Worm (Caenorhabditis elegans): ENCODE results near the gene daf-22.

The daf-22 gene

DNA sequence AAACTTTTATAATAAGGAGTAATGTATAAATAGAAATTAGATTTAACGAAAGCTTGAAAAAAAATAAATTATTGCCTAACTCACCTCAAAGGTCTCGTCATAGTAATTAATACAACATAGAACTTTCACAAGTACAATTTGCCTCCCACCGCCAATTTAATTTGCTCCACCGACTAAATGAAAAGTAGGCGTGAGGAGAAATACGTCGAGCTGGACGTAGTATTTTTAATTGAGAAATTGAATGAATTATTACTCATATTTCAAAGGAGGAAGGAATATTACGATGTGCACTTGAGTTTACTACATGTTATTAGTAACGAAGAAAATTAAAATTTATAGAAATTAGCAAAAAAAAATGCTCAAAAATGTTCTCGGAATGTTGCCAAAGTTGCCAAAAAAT, 12.9 kb upstream of the daf-22 start, which contains the start of gene Y57A10C.9:
Y57A10C.9 (minus strand) TSS at position 101 of the 400 bp plus-strand sequence.
- no peak for TF ChIP-seq tra-4 (tag; optimal IDR thresholded peaks at IDR 0.05)
- TF ChIP-seq ama-1 (optimal IDR thresholded peaks at IDR 0.05) = no peak
- TF ChIP-seq hmg-4 (GFP tag; optimal IDR thresholded peaks at IDR 0.05) = no peak
- TF ChIP-seq tbx-37 (GFP tag; conservative IDR thresholded peaks at IDR 0.05) = no peak
- TF ChIP-seq hmbx-1 (tag; optimal IDR thresholded peaks at IDR 0.05) = no peak
- no peak for TF ChIP-seq pes-1 (GFP tag; IDR thresholded peaks at IDR 0.05)
- TF ChIP-seq scrt-1 (GFP tag; IDR thresholded peaks at IDR 0.05) = no peak
- no peak for TF ChIP-seq ceh-13 (GFP tag; optimal IDR thresholded peaks at IDR 0.05)
- no peak for TF ChIP-seq aly-1 (tag; optimal IDR thresholded peaks at IDR 0.05)
- no peak for TF ChIP-seq ceh-36 (tag; optimal IDR thresholded peaks at IDR 0.05)
- no peak for TF ChIP-seq B0310.2 (tag; optimal IDR thresholded peaks at IDR 0.05)
- TF ChIP-seq tbx-11 (GFP tag; IDR thresholded peaks at IDR 0.05) = no peak
- no peak for TF ChIP-seq flt-1 (GFP tag; IDR thresholded peaks at IDR 0.05)
- TF ChIP-seq sea-1 (GFP tag; conservative IDR thresholded peaks at IDR 0.05) = no peak
- no peak for TF ChIP-seq hnd-1 (tag; optimal IDR thresholded peaks at IDR 0.05)

DNA sequence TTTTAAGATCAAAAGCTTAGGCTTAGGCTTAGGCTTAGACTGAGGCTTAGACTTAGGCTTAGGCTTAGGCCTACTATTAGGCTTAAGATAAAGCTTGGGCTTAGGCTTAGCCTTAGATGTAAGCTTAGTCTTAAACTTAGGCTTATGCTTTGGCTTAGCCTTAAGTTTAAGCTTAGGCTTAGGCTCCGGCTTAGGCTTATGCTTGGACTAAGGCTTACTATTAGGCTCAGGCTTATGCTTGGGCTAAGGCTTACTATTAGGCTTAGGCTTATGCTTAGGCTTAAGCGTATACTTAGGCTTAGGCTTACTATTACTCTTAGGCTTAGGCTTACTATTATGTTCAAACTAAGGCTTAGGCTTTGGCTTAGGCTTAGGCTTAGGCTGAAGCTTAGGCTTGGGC, 11.2 kb upstream of the daf-22 start:
- TF ChIP-seq hmbx-1 (tag; optimal IDR thresholded peaks at IDR 0.05) (no peak), ceh-36 (tag; optimal IDR thresholded peaks at IDR 0.05) (peak; percentile 82)

DNA sequence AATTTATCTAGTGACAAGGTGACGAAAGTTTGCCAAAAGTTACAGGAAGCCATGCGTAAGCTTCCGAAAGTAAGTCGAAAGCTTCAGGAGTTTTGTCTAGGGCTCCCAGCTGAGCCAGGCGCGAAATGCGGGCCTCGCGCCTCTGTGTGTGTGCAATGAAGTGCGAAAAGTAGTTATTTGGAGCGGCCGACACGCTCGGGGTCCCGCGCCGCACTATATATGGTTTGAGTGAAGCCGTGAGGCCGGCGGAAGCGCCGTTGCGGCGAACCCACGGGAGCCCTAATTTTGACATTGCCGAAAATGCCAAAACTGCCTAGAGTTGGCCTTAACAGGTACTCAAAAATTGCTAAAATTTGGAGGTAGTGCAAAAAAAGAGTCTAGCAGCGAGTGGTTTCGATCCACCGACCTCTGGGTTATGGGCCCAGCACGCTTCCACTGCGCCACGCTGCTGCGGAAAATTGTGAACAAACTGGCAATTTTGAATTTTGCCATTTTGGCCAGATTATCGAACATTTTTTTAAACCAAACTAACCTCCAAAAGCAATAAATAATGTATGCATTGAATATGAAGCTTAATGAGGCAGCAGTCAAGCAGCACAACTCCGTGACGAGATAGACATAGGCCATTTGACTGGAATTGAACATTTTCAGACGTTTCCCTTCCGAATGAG, 9.8 kb upstream of the daf-22 start:
- TF ChIP-seq B0310.2 (tag; optimal IDR thresholded peaks at IDR 0.05) (no peak), sea-1 (GFP tag; conservative IDR thresholded peaks at IDR 0.05) (no peak), ceh-13 (GFP tag; optimal IDR thresholded peaks at IDR 0.05) (no peak), hnd-1 (tag; optimal IDR thresholded peaks at IDR 0.05) (no peak), F13C5.2 (tag; optimal IDR thresholded peaks at IDR 0.05) (no peak), tra-4 (tag; optimal IDR thresholded peaks at IDR 0.05) (no peak), hmbx-1 (tag; optimal IDR thresholded peaks at IDR 0.05) (no peak)

DNA sequence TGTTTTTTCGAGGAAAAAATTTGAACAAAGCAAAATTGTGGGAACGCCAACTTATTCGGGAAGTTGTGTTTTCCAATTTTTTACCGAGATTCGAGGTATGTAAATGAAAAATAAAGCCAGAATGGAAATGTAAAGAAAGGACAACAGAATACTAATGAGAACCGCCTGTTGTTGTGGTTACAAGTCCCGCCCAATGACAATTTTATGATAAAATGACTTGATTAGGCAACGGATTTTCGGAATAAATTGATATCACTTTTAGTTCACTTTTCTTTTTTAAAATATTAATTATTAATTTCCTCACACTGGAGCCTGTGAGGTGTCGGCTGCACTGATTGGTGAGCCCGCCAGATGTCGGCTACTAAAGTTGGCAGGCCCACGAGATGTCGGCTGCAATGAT, 6.9 kb upstream of the daf-22 start, which contains the start of gene dct-12:
dct-12 (minus strand) TSS at position 101 of the 400 bp plus-strand sequence.
- TF ChIP-seq tbx-11 (GFP tag; IDR thresholded peaks at IDR 0.05) = no peak
- no peak for TF ChIP-seq tbx-37 (GFP tag; conservative IDR thresholded peaks at IDR 0.05)
- no peak for TF ChIP-seq ets-7 (tag; optimal IDR thresholded peaks at IDR 0.05)
- no peak for TF ChIP-seq pes-1 (GFP tag; IDR thresholded peaks at IDR 0.05)
- TF ChIP-seq F13C5.2 (tag; optimal IDR thresholded peaks at IDR 0.05) = no peak
- no peak for TF ChIP-seq B0310.2 (tag; optimal IDR thresholded peaks at IDR 0.05)
- no peak for TF ChIP-seq ceh-13 (GFP tag; optimal IDR thresholded peaks at IDR 0.05)
- TF ChIP-seq hmbx-1 (tag; optimal IDR thresholded peaks at IDR 0.05) = no peak
- TF ChIP-seq flt-1 (GFP tag; IDR thresholded peaks at IDR 0.05) = no peak

DNA sequence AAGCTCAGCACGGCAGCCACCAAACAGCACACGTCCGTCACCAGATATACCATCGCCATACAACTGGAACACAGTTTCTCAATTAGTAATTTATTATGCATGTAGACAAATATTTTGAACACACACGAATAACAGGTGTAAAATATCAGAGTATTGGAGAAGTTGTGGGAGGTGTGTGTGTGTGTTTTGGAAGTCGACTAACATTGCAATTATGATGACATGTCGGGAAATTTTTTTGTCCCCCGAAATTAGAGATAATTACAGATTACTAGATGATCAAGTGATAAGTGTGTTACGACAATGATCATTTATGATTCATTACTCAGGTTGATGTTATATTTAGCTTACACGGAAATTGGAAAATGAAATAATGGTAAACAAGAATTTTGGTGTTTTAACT, 4.2 kb upstream of the daf-22 start, which contains the start of gene Y57A10C.8:
Y57A10C.8 (minus strand) TSS at position 101 of the 400 bp plus-strand sequence.
- no peak for TF ChIP-seq hmg-4 (GFP tag; optimal IDR thresholded peaks at IDR 0.05)
- TF ChIP-seq tra-4 (tag; optimal IDR thresholded peaks at IDR 0.05) = no peak
- TF ChIP-seq ets-7 (tag; optimal IDR thresholded peaks at IDR 0.05) = no peak
- TF ChIP-seq pes-1 (GFP tag; IDR thresholded peaks at IDR 0.05) = no peak
- TF ChIP-seq aly-1 (tag; optimal IDR thresholded peaks at IDR 0.05) = no peak
- TF ChIP-seq scrt-1 (GFP tag; IDR thresholded peaks at IDR 0.05) = no peak
- no peak for TF ChIP-seq tbx-37 (GFP tag; conservative IDR thresholded peaks at IDR 0.05)
- TF ChIP-seq tbx-11 (GFP tag; IDR thresholded peaks at IDR 0.05) = no peak
- no peak for TF ChIP-seq hnd-1 (tag; optimal IDR thresholded peaks at IDR 0.05)
- no peak for TF ChIP-seq F13C5.2 (tag; optimal IDR thresholded peaks at IDR 0.05)
- TF ChIP-seq ceh-13 (GFP tag; optimal IDR thresholded peaks at IDR 0.05) = no peak
- TF ChIP-seq B0310.2 (tag; optimal IDR thresholded peaks at IDR 0.05) = no peak
- no peak for TF ChIP-seq ceh-36 (tag; optimal IDR thresholded peaks at IDR 0.05)
- no peak for TF ChIP-seq ama-1 (optimal IDR thresholded peaks at IDR 0.05)
- TF ChIP-seq flt-1 (GFP tag; IDR thresholded peaks at IDR 0.05) = no peak
- no peak for TF ChIP-seq hmbx-1 (tag; optimal IDR thresholded peaks at IDR 0.05)
- no peak for TF ChIP-seq sea-1 (GFP tag; conservative IDR thresholded peaks at IDR 0.05)

DNA sequence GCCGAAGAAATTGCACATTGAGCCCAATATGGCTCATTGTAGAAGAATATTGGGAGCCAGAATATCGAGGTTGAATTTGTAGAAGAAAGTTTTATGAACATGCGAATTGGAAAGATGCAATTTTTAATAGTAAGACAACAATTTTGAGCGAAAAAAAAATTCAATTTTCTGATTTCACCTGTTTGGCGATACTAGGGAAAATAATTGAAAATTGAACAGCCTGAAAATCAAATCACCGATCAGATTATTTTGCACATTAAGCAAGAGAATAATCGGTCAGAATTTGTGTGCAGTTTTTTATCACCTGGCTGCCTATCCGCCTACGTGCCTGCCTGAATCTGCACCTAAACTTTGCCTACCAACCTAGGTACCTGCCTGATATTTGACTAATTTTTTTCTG, 5.0 kb downstream of the daf-22 start, which contains the start of gene sre-26:
sre-26 (minus strand) TSS at position 101 of the 400 bp plus-strand sequence.
- no peak for TF ChIP-seq tra-4 (tag; optimal IDR thresholded peaks at IDR 0.05)
- no peak for TF ChIP-seq hmg-4 (GFP tag; optimal IDR thresholded peaks at IDR 0.05)
- TF ChIP-seq flt-1 (GFP tag; IDR thresholded peaks at IDR 0.05) = no peak
- no peak for TF ChIP-seq pes-1 (GFP tag; IDR thresholded peaks at IDR 0.05)
- no peak for TF ChIP-seq aly-1 (tag; optimal IDR thresholded peaks at IDR 0.05)

DNA sequence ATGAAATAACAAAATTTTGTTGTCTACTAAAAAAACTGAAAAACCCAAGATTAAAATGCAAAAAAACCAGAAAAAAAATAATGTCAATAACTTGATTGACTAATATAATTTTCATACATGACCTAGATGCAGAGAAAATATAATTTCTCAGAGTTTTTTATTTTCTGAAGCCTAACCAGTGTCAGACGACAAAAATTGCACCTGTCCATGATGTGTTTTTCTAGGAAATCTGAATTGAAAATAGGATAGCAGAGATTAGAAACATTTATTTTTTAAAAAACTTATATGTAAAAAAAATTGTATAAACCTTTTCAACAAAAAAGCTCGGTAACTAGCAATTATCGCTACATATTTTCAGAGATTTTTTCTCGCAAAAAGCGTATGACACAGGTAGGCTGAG, 7.5 kb downstream of the daf-22 start:
- TF ChIP-seq ceh-36 (tag; optimal IDR thresholded peaks at IDR 0.05) = no peak
- no peak for TF ChIP-seq hmbx-1 (tag; optimal IDR thresholded peaks at IDR 0.05)
- TF ChIP-seq hmg-4 (GFP tag; optimal IDR thresholded peaks at IDR 0.05) = no peak
- TF ChIP-seq sea-1 (GFP tag; conservative IDR thresholded peaks at IDR 0.05) = no peak
- no peak for TF ChIP-seq tbx-37 (GFP tag; conservative IDR thresholded peaks at IDR 0.05)
- no peak for TF ChIP-seq ceh-13 (GFP tag; optimal IDR thresholded peaks at IDR 0.05)
- no peak for TF ChIP-seq pes-1 (GFP tag; IDR thresholded peaks at IDR 0.05)
- TF ChIP-seq ets-7 (tag; optimal IDR thresholded peaks at IDR 0.05) = no peak
- TF ChIP-seq hnd-1 (tag; optimal IDR thresholded peaks at IDR 0.05) = no peak
- TF ChIP-seq F13C5.2 (tag; optimal IDR thresholded peaks at IDR 0.05) = no peak
- no peak for TF ChIP-seq tra-4 (tag; optimal IDR thresholded peaks at IDR 0.05)
- TF ChIP-seq B0310.2 (tag; optimal IDR thresholded peaks at IDR 0.05) = no peak
- TF ChIP-seq ama-1 (optimal IDR thresholded peaks at IDR 0.05) = no peak
- no peak for TF ChIP-seq scrt-1 (GFP tag; IDR thresholded peaks at IDR 0.05)
- TF ChIP-seq tbx-11 (GFP tag; IDR thresholded peaks at IDR 0.05) = no peak
- TF ChIP-seq flt-1 (GFP tag; IDR thresholded peaks at IDR 0.05) = no peak

DNA sequence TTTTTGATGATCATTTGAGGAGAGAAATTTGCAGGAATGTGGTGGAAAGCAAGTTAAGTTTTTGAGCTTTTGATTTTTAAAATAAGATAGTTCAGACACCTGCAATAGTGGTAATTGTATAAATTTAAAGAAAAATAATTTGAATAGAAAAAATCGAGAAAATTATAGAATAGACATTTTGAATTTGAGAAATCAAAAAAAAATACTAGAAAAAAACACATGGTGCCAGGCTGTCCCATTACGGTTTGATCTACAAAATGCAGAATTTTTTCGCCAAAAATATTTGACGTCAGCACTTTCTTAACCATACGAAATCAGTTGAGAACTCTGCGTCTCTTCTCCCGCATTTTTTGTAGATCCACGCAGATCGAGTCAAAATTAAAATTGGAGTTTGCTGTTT, 8.0 kb downstream of the daf-22 start, which contains the start of gene sre-27:
sre-27 (minus strand) TSS at position 101 of the 400 bp plus-strand sequence.
- no peak for TF ChIP-seq ceh-36 (tag; optimal IDR thresholded peaks at IDR 0.05)
- TF ChIP-seq tbx-37 (GFP tag; conservative IDR thresholded peaks at IDR 0.05) = no peak
- no peak for TF ChIP-seq F13C5.2 (tag; optimal IDR thresholded peaks at IDR 0.05)
- no peak for TF ChIP-seq sea-1 (GFP tag; conservative IDR thresholded peaks at IDR 0.05)
- TF ChIP-seq flt-1 (GFP tag; IDR thresholded peaks at IDR 0.05) = no peak
- no peak for TF ChIP-seq scrt-1 (GFP tag; IDR thresholded peaks at IDR 0.05)
- TF ChIP-seq tra-4 (tag; optimal IDR thresholded peaks at IDR 0.05) = no peak
- TF ChIP-seq hnd-1 (tag; optimal IDR thresholded peaks at IDR 0.05) = no peak
- no peak for TF ChIP-seq ets-7 (tag; optimal IDR thresholded peaks at IDR 0.05)
- TF ChIP-seq B0310.2 (tag; optimal IDR thresholded peaks at IDR 0.05) = no peak
- TF ChIP-seq aly-1 (tag; optimal IDR thresholded peaks at IDR 0.05) = no peak
- TF ChIP-seq hmg-4 (GFP tag; optimal IDR thresholded peaks at IDR 0.05) = no peak
- no peak for TF ChIP-seq tbx-11 (GFP tag; IDR thresholded peaks at IDR 0.05)
- no peak for TF ChIP-seq ama-1 (optimal IDR thresholded peaks at IDR 0.05)
- no peak for TF ChIP-seq hmbx-1 (tag; optimal IDR thresholded peaks at IDR 0.05)

All from whole organism, early embryonic.